Worm (Caenorhabditis elegans) whole organism, L4 larva: ENCODE results near the gene nspc-3.

Experiments used
- F26F4.8 ChIP-seq: fragments of 200-800 bp; sonication (Bioruptor generic); conservative IDR thresholded peaks from 2 replicates; pipeline ENCODE4 v1.3.6; 2022; ENCODE audit warnings: missing genetic modification characterization, missing compliant biosample characterization
- F44E2.7 ChIP-seq: fragments of 200-800 bp; sonication (Bioruptor generic); IDR thresholded peaks from 2 replicates; pipeline ENCODE4 v2.1.2; 2022; ENCODE audit warnings: missing genetic modification characterization, missing compliant biosample characterization
- F49E8.2 ChIP-seq: sonication (generic microtip); optimal IDR thresholded peaks from 2 replicates; lab custom pipeline; 2016; ENCODE audit warnings: missing compliant biosample characterization, mild to moderate bottlenecking, missing genetic modification characterization, borderline replicate concordance
- R02D3.7 ChIP-seq: fragments of 150-350 bp; sonication (generic microtip); optimal IDR thresholded peaks from 3 replicates; lab custom pipeline; 2014; ENCODE audit warnings: missing biosample characterization, missing genetic modification characterization
- Y105C5A.15 ChIP-seq: fragments of 200-800 bp; sonication (Bioruptor generic); IDR thresholded peaks from 2 replicates; pipeline ENCODE4 v1.3.6; 2022; ENCODE audit warnings: missing genetic modification characterization, missing compliant biosample characterization
- Y48G9A.11 ChIP-seq: fragments of 200-800 bp; sonication (Bioruptor generic); IDR thresholded peaks from 2 replicates; pipeline ENCODE4 v1.3.6; 2022; ENCODE audit warnings: missing genetic modification reagents, missing genetic modification characterization, missing compliant biosample characterization
- Y5F2A.4 ChIP-seq: fragments of 200-800 bp; sonication (Bioruptor generic); optimal IDR thresholded peaks from 2 replicates; lab custom pipeline; 2018; ENCODE audit warnings: mild to moderate bottlenecking, missing genetic modification characterization, missing compliant biosample characterization
- ZK337.2 ChIP-seq: fragments of 200-800 bp; sonication (Bioruptor generic); IDR thresholded peaks from 2 replicates; pipeline ENCODE4 v1.3.6; 2022; ENCODE audit warnings: missing genetic modification reagents, missing genetic modification characterization, missing compliant biosample characterization
- ZK546.5 ChIP-seq, 2 experiments: sonication (generic microtip); optimal IDR thresholded peaks; 2 replicates each; lab custom pipeline; 2017; ENCODE audit warnings: missing biosample characterization in 2 of 2, missing genetic modification characterization in 2 of 2
- aha-1 ChIP-seq: fragments of 150-350 bp; peaks from one replicate; lab custom pipeline; 2014; ENCODE audit warnings: missing biosample characterization, missing genetic modification characterization
- attf-4 ChIP-seq: sonication (generic microtip); optimal IDR thresholded peaks from 3 replicates; lab custom pipeline; 2017; ENCODE audit warnings: missing biosample characterization, missing genetic modification characterization
- ceh-32 ChIP-seq: sonication (generic microtip); optimal IDR thresholded peaks from 2 replicates; lab custom pipeline; 2016; ENCODE audit warnings: mild to moderate bottlenecking, missing genetic modification characterization, missing compliant biosample characterization; ENCODE audit not compliant: poor library complexity
- ceh-44 ChIP-seq: fragments of 200-800 bp; sonication (Bioruptor generic); IDR thresholded peaks from 2 replicates; pipeline ENCODE4 v1.3.6; 2022; ENCODE audit warnings: missing genetic modification reagents, missing genetic modification characterization, missing compliant biosample characterization
- ceh-82 ChIP-seq: sonication (generic microtip); optimal IDR thresholded peaks from 2 replicates; lab custom pipeline; 2017; ENCODE audit warnings: missing biosample characterization, missing genetic modification characterization
- ces-1 ChIP-seq: fragments of 150-350 bp; sonication (generic microtip); optimal IDR thresholded peaks from 4 replicates; lab custom pipeline; 2014; ENCODE audit warnings: missing biosample characterization, missing genetic modification reagents, missing genetic modification characterization
- daf-12 ChIP-seq: fragments of 150-350 bp; optimal IDR thresholded peaks from 2 replicates; lab custom pipeline; 2014; ENCODE audit warnings: missing biosample characterization, missing genetic modification reagents, missing genetic modification characterization
- daf-19 ChIP-seq: fragments of 200-800 bp; sonication (Bioruptor generic); conservative IDR thresholded peaks from 2 replicates; pipeline ENCODE4 v1.3.6; 2022; ENCODE audit warnings: missing genetic modification characterization, missing compliant biosample characterization
- daf-8 ChIP-seq: fragments of 200-800 bp; sonication (Bioruptor generic); IDR thresholded peaks from 2 replicates; pipeline ENCODE4 v1.3.6; 2022; ENCODE audit warnings: missing genetic modification characterization, missing compliant biosample characterization
- dmd-9 ChIP-seq: fragments of 200-800 bp; sonication (Bioruptor generic); IDR thresholded peaks from 2 replicates; pipeline ENCODE4 v1.3.6; 2022; ENCODE audit warnings: missing genetic modification reagents, missing genetic modification characterization, missing compliant biosample characterization
- dpl-1 ChIP-seq: fragments of 150-350 bp; optimal IDR thresholded peaks from 2 replicates; lab custom pipeline; 2014; ENCODE audit warnings: missing biosample characterization, missing genetic modification reagents, missing genetic modification characterization
- egl-43 ChIP-seq: fragments of 200-800 bp; sonication (Bioruptor generic); IDR thresholded peaks from 2 replicates; pipeline ENCODE4 v1.3.6; 2022; ENCODE audit warnings: missing genetic modification reagents, missing genetic modification characterization, missing compliant biosample characterization
- fos-1 ChIP-seq: fragments of 150-350 bp; optimal IDR thresholded peaks from 2 replicates; lab custom pipeline; 2014; ENCODE audit warnings: missing biosample characterization, missing genetic modification characterization
- hmg-1.1 ChIP-seq: fragments of 200-800 bp; sonication (Bioruptor generic); IDR thresholded peaks from 2 replicates; pipeline ENCODE4 v1.3.6; 2022; ENCODE audit warnings: missing genetic modification reagents, missing genetic modification characterization, missing compliant biosample characterization
- lim-7 ChIP-seq: fragments of 200-800 bp; sonication (Bioruptor generic); IDR thresholded peaks from 2 replicates; pipeline ENCODE4 v1.3.6; 2022; ENCODE audit warnings: missing genetic modification characterization, missing compliant biosample characterization
- lin-1 ChIP-seq: fragments of 200-800 bp; sonication (Bioruptor generic); IDR thresholded peaks from 2 replicates; pipeline ENCODE4 v1.3.6; 2022; ENCODE audit warnings: missing genetic modification reagents, missing genetic modification characterization, missing compliant biosample characterization
- lin-39 ChIP-seq: fragments of 150-350 bp; optimal IDR thresholded peaks from 2 replicates; lab custom pipeline; 2014; ENCODE audit warnings: missing biosample characterization, missing genetic modification reagents, missing genetic modification characterization
- madf-5 ChIP-seq, 2 experiments: fragments of 200-800 bp; sonication (Bioruptor generic); IDR thresholded peaks; 2 replicates each; pipeline ENCODE4 v1.3.6; 2022; ENCODE audit warnings: missing compliant biosample characterization in 2 of 2, missing genetic modification characterization in 2 of 2
- madf-9 ChIP-seq: fragments of 200-800 bp; sonication (Bioruptor generic); conservative IDR thresholded peaks from 2 replicates; pipeline ENCODE4 v1.3.6; 2022; ENCODE audit warnings: missing genetic modification reagents, missing genetic modification characterization, missing compliant biosample characterization
- mes-2 ChIP-seq: sonication (generic microtip); optimal IDR thresholded peaks from 2 replicates; lab custom pipeline; 2016; ENCODE audit warnings: missing genotype, mild to moderate bottlenecking, missing genetic modification characterization, missing compliant biosample characterization; ENCODE audit not compliant: poor library complexity, severe bottlenecking
- nhr-10 ChIP-seq: fragments of 150-350 bp; optimal IDR thresholded peaks from 2 replicates; lab custom pipeline; 2014; ENCODE audit warnings: missing biosample characterization, missing genetic modification characterization
- nhr-25 ChIP-seq: sonication (generic microtip); optimal IDR thresholded peaks from 2 replicates; lab custom pipeline; 2017; ENCODE audit warnings: missing genetic modification characterization, mild to moderate bottlenecking, missing compliant biosample characterization, antibody characterized with exemption, moderate library complexity, borderline replicate concordance; ENCODE audit not compliant: insufficient read depth
- nhr-48 ChIP-seq: sonication (generic microtip); optimal IDR thresholded peaks from 2 replicates; lab custom pipeline; 2016; ENCODE audit warnings: mild to moderate bottlenecking, missing genetic modification characterization, missing compliant biosample characterization
- nhr-6 ChIP-seq: fragments of 150-350 bp; optimal IDR thresholded peaks from 2 replicates; lab custom pipeline; 2014; ENCODE audit warnings: missing biosample characterization, missing genetic modification characterization
- pha-4 ChIP-seq, 2 experiments: fragments of 150-350 bp in 1 of 2; fragments of 200-800 bp in 1 of 2; sonication (Bioruptor generic) in 1 of 2; IDR thresholded peaks in 1 of 2; optimal IDR thresholded peaks in 1 of 2; 2 replicates each; pipeline versions ENCODE4 v1.3.6 to Lab custom; 2014 to 2022; ENCODE audit warnings: missing genetic modification characterization in 2 of 2, missing genetic modification reagents in 2 of 2, missing biosample characterization in 1 of 2, missing compliant biosample characterization in 1 of 2
- php-3 ChIP-seq: fragments of 200-800 bp; sonication (Bioruptor generic); IDR thresholded peaks from 2 replicates; pipeline ENCODE4 v1.3.6; 2022; ENCODE audit warnings: missing genetic modification reagents, missing genetic modification characterization, missing compliant biosample characterization
- sdz-12 ChIP-seq: fragments of 200-800 bp; sonication (Bioruptor generic); optimal IDR thresholded peaks from 2 replicates; lab custom pipeline; 2018; ENCODE audit warnings: mild to moderate bottlenecking, missing genetic modification characterization, missing compliant biosample characterization
- snpc-4 ChIP-seq: fragments of 150-350 bp; optimal IDR thresholded peaks from 2 replicates; lab custom pipeline; 2014; ENCODE audit warnings: missing biosample characterization, missing genetic modification characterization
- tra-1 ChIP-seq: fragments of 200-800 bp; sonication (Bioruptor generic); IDR thresholded peaks from 2 replicates; pipeline ENCODE4 v1.3.6; 2022; ENCODE audit warnings: missing genetic modification reagents, missing genetic modification characterization, missing compliant biosample characterization
- unc-130 ChIP-seq: sonication (generic microtip); optimal IDR thresholded peaks from 2 replicates; lab custom pipeline; 2016; ENCODE audit warnings: missing genetic modification reagents, missing genetic modification characterization, missing compliant biosample characterization
- unc-39 ChIP-seq: sonication (generic microtip); optimal IDR thresholded peaks from 2 replicates; lab custom pipeline; 2017; ENCODE audit warnings: missing biosample characterization, missing genetic modification characterization
- unc-62 ChIP-seq, 3 experiments: fragments of 150-350 bp in 1 of 3; sonication (generic microtip); optimal IDR thresholded peaks in 2 of 3; peaks in 1 of 3; 1 replicate in 1 of 3; 2 replicates in 2 of 3; lab custom pipeline; 2014 to 2017; ENCODE audit warnings: missing biosample characterization in 3 of 3, missing genetic modification characterization in 3 of 3, missing genetic modification reagents in 3 of 3, missing genotype in 1 of 3
- vab-7 ChIP-seq: fragments of 200-800 bp; sonication (Bioruptor generic); IDR thresholded peaks from 2 replicates; pipeline ENCODE4 v1.3.6; 2022; ENCODE audit warnings: missing genetic modification reagents, missing genetic modification characterization, missing compliant biosample characterization
- zag-1 ChIP-seq: fragments of 150-350 bp; optimal IDR thresholded peaks from 2 replicates; lab custom pipeline; 2014; ENCODE audit warnings: missing biosample characterization, missing genetic modification characterization
- zip-2 ChIP-seq: fragments of 150-350 bp; optimal IDR thresholded peaks from 2 replicates; lab custom pipeline; 2014; ENCODE audit warnings: missing biosample characterization, missing genetic modification characterization
- ztf-7 ChIP-seq: fragments of 150-350 bp; optimal IDR thresholded peaks from 2 replicates; lab custom pipeline; 2014; ENCODE audit warnings: missing biosample characterization, missing genetic modification characterization

nspc-3 gene

DNA sequence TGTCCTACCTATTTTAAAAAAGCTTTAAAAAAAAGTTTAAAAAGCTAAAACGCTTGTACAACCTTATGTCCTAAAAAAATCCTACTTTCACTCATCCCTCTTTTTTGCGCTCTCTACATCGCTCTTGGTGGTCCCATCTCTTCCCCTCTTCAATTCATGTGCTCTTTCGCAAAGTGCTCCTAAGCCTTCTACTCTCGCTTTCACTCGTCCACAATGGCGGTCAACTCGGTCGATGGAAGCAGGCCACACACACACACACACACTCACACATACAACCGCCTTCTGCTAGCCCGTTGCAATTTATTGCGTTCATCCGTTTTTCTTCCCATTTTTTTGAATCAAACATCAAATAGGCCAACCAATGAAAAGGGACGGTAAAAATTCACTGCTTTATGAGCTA, 32.3 kb downstream of the nspc-3 start:
- no peak for TF ChIP-seq lim-7 (GFP tag; lab: Robert Waterston, UW)
- TF ChIP-seq attf-4 = no peak
- no peak for TF ChIP-seq nhr-10 (tag; lab: Kevin White, UChicago)
- TF ChIP-seq dmd-9 (GFP tag; lab: Robert Waterston, UW) = no peak
- TF ChIP-seq Y105C5A.15 (GFP tag; lab: Robert Waterston, UW) = no peak
- 0 out of 2 replicates have a peak, but pooled peaks have one; percentile 46 for TF ChIP-seq egl-43 (GFP tag; lab: Robert Waterston, UW)
- peak; percentile 79 for TF ChIP-seq aha-1 (tag; lab: Kevin White, UChicago)
- no peak for TF ChIP-seq lin-1 (GFP tag; lab: Robert Waterston, UW)
- no peak for TF ChIP-seq zag-1 (tag; lab: Kevin White, UChicago)
- no peak for TF ChIP-seq F44E2.7 (GFP tag; lab: Robert Waterston, UW)
- TF ChIP-seq php-3 = no peak
- no peak for TF ChIP-seq R02D3.7 (tag; lab: Kevin White, UChicago)
- TF ChIP-seq F26F4.8 (GFP tag; lab: Robert Waterston, UW) = no peak
- TF ChIP-seq tra-1 = no peak
- no peak for TF ChIP-seq ceh-82 (tag; lab: Kevin White, UChicago)
- no peak for TF ChIP-seq unc-39 (tag; lab: Kevin White, UChicago)
- peak; percentile 47 for TF ChIP-seq mes-2 (tag; lab: Kevin White, UChicago)
- TF ChIP-seq sdz-12 = no peak
- TF ChIP-seq hmg-1.1 (GFP tag; lab: Robert Waterston, UW) = peak; percentile 54; the same call in 1 of the 2 replicates
- no peak for TF ChIP-seq vab-7
- no peak for TF ChIP-seq zip-2 (tag; lab: Kevin White, UChicago)
- TF ChIP-seq F49E8.2 (tag; lab: Kevin White, UChicago) = no peak
- TF ChIP-seq nhr-6 (tag; lab: Kevin White, UChicago) = no peak
- no peak for TF ChIP-seq daf-19

ce11 chrX:8570997-8571517, 34.2 kb downstream of the nspc-3 start, which contains the start of gene jmjd-3.1:
jmjd-3.1 (plus strand) TSS chrX:8571047.
- TF ChIP-seq ces-1 (GFP tag; lab: Kevin White, UChicago) (no peak), unc-62 (GFP tag; optimal IDR thresholded peaks at IDR 0.05 in 1 of 2; lab: Kevin White, UChicago) (peak in 1 of 2 experiments; percentile 69), unc-62 (tag; optimal IDR thresholded peaks at IDR 0.05; lab: Kevin White, UChicago) (no peak)

DNA sequence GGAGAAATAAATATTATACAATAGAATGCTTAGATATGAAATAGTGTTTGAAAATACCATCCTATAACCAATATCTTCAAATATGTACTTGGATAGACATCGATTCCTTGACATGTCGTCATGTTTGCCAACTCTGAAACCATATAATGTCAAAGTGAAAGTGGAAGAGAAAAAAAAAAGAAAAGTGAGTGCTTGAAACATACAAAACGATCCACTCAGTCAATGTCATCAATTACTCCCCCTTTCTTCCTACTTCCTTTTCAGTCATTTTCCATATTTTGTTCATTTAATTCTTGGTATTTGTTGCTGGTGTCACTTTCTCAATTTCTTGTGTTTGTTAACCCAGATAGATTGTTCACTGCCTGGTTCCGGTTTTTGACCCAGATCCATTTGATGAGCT, 43.3 kb downstream of the nspc-3 start, which contains the start of gene F18E9.4:
Gene F18E9.4 (plus strand): TSS at position 301 of the 400 bp plus-strand sequence.
- no peak for TF ChIP-seq madf-9 (GFP tag; lab: Robert Waterston, UW)
- no peak for TF ChIP-seq madf-5 (GFP tag; IDR thresholded peaks at IDR 0.05; lab: Robert Waterston, UW)
- no peak for TF ChIP-seq egl-43 (GFP tag; lab: Robert Waterston, UW)
- TF ChIP-seq ceh-44 (GFP tag; lab: Robert Waterston, UW) = no peak
- TF ChIP-seq aha-1 (tag; lab: Kevin White, UChicago) = peak; percentile 22
- TF ChIP-seq, all 104 proteins: peak for 1

DNA sequence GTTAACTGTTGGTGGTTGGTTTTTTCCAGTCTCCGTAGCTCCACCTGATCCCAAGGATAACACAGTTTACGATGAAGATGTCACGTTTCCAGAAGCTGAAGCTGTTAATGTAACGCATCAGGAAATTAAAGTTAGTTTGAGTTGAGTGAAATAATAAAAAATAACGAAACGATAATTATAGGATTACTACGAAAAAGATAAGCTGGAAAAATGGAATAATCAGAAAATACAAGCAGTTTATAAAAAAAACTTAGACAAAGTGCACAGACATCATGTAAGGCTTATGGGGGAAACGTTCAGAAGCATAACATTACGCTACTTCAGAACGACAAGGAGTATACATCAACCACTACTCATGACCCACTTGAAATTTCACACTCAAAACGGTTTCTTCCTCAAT, 44.6 kb downstream of the nspc-3 start, which contains the start of gene F18E9.8:
Gene F18E9.8 (minus strand): TSS at position 101 of the 400 bp plus-strand sequence.
- TF ChIP-seq dpl-1 (no peak), ceh-32 (tag; lab: Kevin White, UChicago) (no peak), ceh-82 (tag; lab: Kevin White, UChicago) (no peak), Y48G9A.11 (GFP tag; lab: Robert Waterston, UW) (no peak), nhr-25 (tag; lab: Kevin White, UChicago) (no peak), ZK546.5 (tag; optimal IDR thresholded peaks at IDR 0.05; lab: Kevin White, UChicago) (no peak), ztf-7 (no peak), Y5F2A.4 (GFP tag; lab: Kevin White, UChicago) (no peak), daf-8 (GFP tag; lab: Robert Waterston, UW) (no peak), pha-4 (GFP tag; IDR thresholded peaks at IDR 0.05; lab: Robert Waterston, UW) (no peak), pha-4 (tag; optimal IDR thresholded peaks at IDR 0.05; lab: Kevin White, UChicago) (no peak), daf-12 (tag; lab: Kevin White, UChicago) (no peak), snpc-4 (tag; lab: Kevin White, UChicago) (no peak), fos-1 (tag; lab: Kevin White, UChicago) (no peak), ZK337.2 (GFP tag; lab: Robert Waterston, UW) (no peak), unc-130 (GFP tag; lab: Kevin White, UChicago) (no peak), lin-39 (tag; lab: Kevin White, UChicago) (no peak), nhr-48 (tag; lab: Kevin White, UChicago) (no peak)
